Fruit fly (Drosophila melanogaster): ENCODE measurements around the gene Pkc98E.

The Pkc98E gene

dm6 chr3R:29033909-29034629 is 4.9 kb upstream of the Pkc98E start, which contains the start of the genes beta4GalNAcTB and Cpsf100 (continued):
- peak; percentile 21 for TF ChIP-seq trh (GFP tag; optimal IDR thresholded peaks at IDR 0.05)
- no peak for TF ChIP-seq Lim3 (GFP tag; IDR thresholded peaks at IDR 0.05)
- no peak for TF ChIP-seq inv (GFP tag; IDR thresholded peaks at IDR 0.05; ENCODE audit: partially characterized antibody)
- TF ChIP-seq Fer1 (GFP tag; optimal IDR thresholded peaks at IDR 0.05) = peak; percentile 41
- peak; percentile 49 for TF ChIP-seq Six4 (GFP tag; optimal IDR thresholded peaks at IDR 0.05)
- no peak for TF ChIP-seq hb (GFP tag; IDR thresholded peaks at IDR 0.05; ENCODE audit: partially characterized antibody)
- no peak for TF ChIP-seq CG16813 (GFP tag; IDR thresholded peaks at IDR 0.05; ENCODE audit: partially characterized antibody)
- no peak for TF ChIP-seq odd (GFP tag; optimal IDR thresholded peaks at IDR 0.05)
- TF ChIP-seq H15 (GFP tag; IDR thresholded peaks at IDR 0.05) = peak; percentile 62; the same call in 2 of the 3 replicates
- no peak for TF ChIP-seq hkb (optimal IDR thresholded peaks at IDR 0.05)
- peak; percentile 35; the same call in 1 of the 2 replicates for TF ChIP-seq hkb (GFP tag; IDR thresholded peaks at IDR 0.05)
- TF ChIP-seq TFAM (GFP tag; optimal IDR thresholded peaks at IDR 0.05) = no peak
- no peak for TF ChIP-seq CG17802 (tag; optimal IDR thresholded peaks at IDR 0.05)
- TF ChIP-seq usp (GFP tag; optimal IDR thresholded peaks at IDR 0.05) = no peak
- peak; percentile 42; the same call in 1 of the 2 replicates for TF ChIP-seq Atf6 (GFP tag; IDR thresholded peaks at IDR 0.05)
- no peak for TF ChIP-seq Hey (tag; optimal IDR thresholded peaks at IDR 0.05)
- TF ChIP-seq CG32532 (GFP tag; IDR thresholded peaks at IDR 0.05) = peak; percentile 77
- TF ChIP-seq wek (GFP tag; optimal IDR thresholded peaks at IDR 0.05) = no peak
- peak; percentile 8 for TF ChIP-seq CG15514 (GFP tag; optimal IDR thresholded peaks at IDR 0.05)
- TF ChIP-seq CG16863 (GFP tag; optimal IDR thresholded peaks at IDR 0.05) = peak; percentile 64
- TF ChIP-seq lilli (GFP tag; optimal IDR thresholded peaks at IDR 0.05) = peak; percentile 83
- peak; percentile 83 for TF ChIP-seq CG8924 (tag; optimal IDR thresholded peaks at IDR 0.05)
- no peak; the same call in 1 of the 2 replicates for TF ChIP-seq Adf1 (GFP tag; IDR thresholded peaks at IDR 0.05)
- no peak for TF ChIP-seq CG13894 (tag; optimal IDR thresholded peaks at IDR 0.05)
- TF ChIP-seq Kr (GFP tag; optimal IDR thresholded peaks at IDR 0.05) = no peak
- peak; percentile 74 for TF ChIP-seq CG31441 (GFP tag; IDR thresholded peaks at IDR 0.05)
- TF ChIP-seq toy (GFP tag; IDR thresholded peaks at IDR 0.05) = no peak
- no peak for TF ChIP-seq CG1647 (GFP tag; optimal IDR thresholded peaks at IDR 0.05)
- no peak for TF ChIP-seq yki (optimal IDR thresholded peaks at IDR 0.05)
- peak; percentile 9 for TF ChIP-seq psq (GFP tag; optimal IDR thresholded peaks at IDR 0.05)
- TF ChIP-seq row (GFP tag; IDR thresholded peaks at IDR 0.05) = peak; percentile 85
- peak; percentile 56; the same call in 1 of the 2 replicates for TF ChIP-seq ranshi (GFP tag; IDR thresholded peaks at IDR 0.05)
- peak; percentile 49 for TF ChIP-seq CG18764 (GFP tag; optimal IDR thresholded peaks at IDR 0.05)
- no peak for TF ChIP-seq run (tag; optimal IDR thresholded peaks at IDR 0.05)
- peak; percentile 4 for TF ChIP-seq CG4617 (GFP tag; optimal IDR thresholded peaks at IDR 0.05; ENCODE audit: borderline replicate concordance)
- no peak for TF ChIP-seq ash1 (GFP tag; optimal IDR thresholded peaks at IDR 0.05)
- TF ChIP-seq C15 (GFP tag; IDR thresholded peaks at IDR 0.05) = 0 out of 3 replicates have a peak, but pooled peaks have one; percentile 47
- peak; percentile 63 for TF ChIP-seq H2.0 (GFP tag; IDR thresholded peaks at IDR 0.05)
- TF ChIP-seq CG17912 (GFP tag; optimal IDR thresholded peaks at IDR 0.05) = no peak
- TF ChIP-seq NfI (GFP tag; optimal IDR thresholded peaks at IDR 0.05) = peak; percentile 62
- no peak; the same call in 1 of the 2 replicates for TF ChIP-seq gsb (GFP tag; IDR thresholded peaks at IDR 0.05)
- TF ChIP-seq Poxn (GFP tag; IDR thresholded peaks at IDR 0.05) = 0 out of 2 replicates have a peak, but pooled peaks have one; percentile 25
- TF ChIP-seq abd-A (tag; optimal IDR thresholded peaks at IDR 0.05) = no peak
- TF ChIP-seq BtbVII (GFP tag; optimal IDR thresholded peaks at IDR 0.05) = peak; percentile 43
- no peak; the same call in 1 of the 2 replicates for TF ChIP-seq GATAe (GFP tag; conservative IDR thresholded peaks at IDR 0.05)
- TF ChIP-seq jing (GFP tag; optimal IDR thresholded peaks at IDR 0.05) = peak; percentile 48
- no peak for TF ChIP-seq CG10431 (GFP tag; optimal IDR thresholded peaks at IDR 0.05)
- TF ChIP-seq Lpt (GFP tag; optimal IDR thresholded peaks at IDR 0.05) = no peak
- no peak for TF ChIP-seq Dip2 (GFP tag; IDR thresholded peaks at IDR 0.05)
- peak; percentile 6 for TF ChIP-seq HmgZ (tag; optimal IDR thresholded peaks at IDR 0.05)
